Fruit fly (Drosophila melanogaster) whole organism, embryonic: Measurements from ENCODE around the gene mRpL49.

Source experiments
- Ada2b ChIP-seq: fragments of 200-800 bp; sonication (Bioruptor generic); IDR thresholded peaks from 2 replicates; pipeline ENCODE4 v1.3.6; 2022; ENCODE audit warnings: missing biosample characterization, missing genetic modification characterization
- Atf3 ChIP-seq: fragments of 200-800 bp; sonication (Bioruptor generic); optimal IDR thresholded peaks from 3 replicates; lab custom pipeline; 2016; ENCODE audit warnings: missing biosample characterization, missing genetic modification characterization
- CG10267 ChIP-seq: fragments of 200-800 bp; sonication (Bioruptor generic); optimal IDR thresholded peaks from 2 replicates; lab custom pipeline; 2018; ENCODE audit warnings: missing biosample characterization, mild to moderate bottlenecking, missing genetic modification characterization, moderate library complexity
- CG11504 ChIP-seq: fragments of 200-800 bp; sonication (Bioruptor generic); optimal IDR thresholded peaks from 3 replicates; lab custom pipeline; 2019; ENCODE audit warnings: missing biosample characterization, mild to moderate bottlenecking, missing genetic modification characterization, moderate library complexity
- CG12391 ChIP-seq: fragments of 200-800 bp; sonication (Bioruptor generic); optimal IDR thresholded peaks from 3 replicates; lab custom pipeline; 2018; ENCODE audit warnings: missing biosample characterization, mild to moderate bottlenecking, missing genetic modification characterization, moderate library complexity
- CG13287 ChIP-seq: fragments of 200-800 bp; sonication (Bioruptor generic); IDR thresholded peaks from 2 replicates; pipeline ENCODE4 v1.3.6; 2022; ENCODE audit warnings: missing biosample characterization, missing genetic modification characterization; ENCODE audit not compliant: partially characterized antibody
- CG14710 ChIP-seq: fragments of 200-800 bp; sonication (Bioruptor generic); optimal IDR thresholded peaks from 3 replicates; lab custom pipeline; 2019; ENCODE audit warnings: missing biosample characterization, mild to moderate bottlenecking, missing genetic modification characterization, moderate library complexity
- CG15269 ChIP-seq: fragments of 200-800 bp; sonication (Bioruptor generic); optimal IDR thresholded peaks from 2 replicates; lab custom pipeline; 2018; ENCODE audit warnings: missing biosample characterization, mild to moderate bottlenecking, missing genetic modification characterization, moderate library complexity
- CG15601 ChIP-seq: fragments of 200-800 bp; sonication (Bioruptor generic); optimal IDR thresholded peaks from 3 replicates; lab custom pipeline; 2019; ENCODE audit warnings: missing biosample characterization, mild to moderate bottlenecking, missing genetic modification characterization, moderate library complexity
- CG15696 ChIP-seq: fragments of 200-800 bp; sonication (Bioruptor generic); optimal IDR thresholded peaks from 2 replicates; lab custom pipeline; 2019; ENCODE audit warnings: missing biosample characterization, mild to moderate bottlenecking, missing genetic modification characterization, moderate library complexity
- CG17361 ChIP-seq: fragments of 200-800 bp; sonication (Bioruptor generic); IDR thresholded peaks from 3 replicates; pipeline ENCODE4 v1.3.6; 2022; ENCODE audit warnings: missing biosample characterization, missing genetic modification characterization
- CG17568 ChIP-seq: fragments of 200-800 bp; sonication (Bioruptor generic); optimal IDR thresholded peaks from 2 replicates; lab custom pipeline; 2018; ENCODE audit warnings: missing biosample characterization, mild to moderate bottlenecking, missing genetic modification characterization, moderate library complexity
- CG17829 ChIP-seq: fragments of 200-800 bp; optimal IDR thresholded peaks from 2 replicates; lab custom pipeline; 2019; ENCODE audit warnings: missing biosample characterization, mild to moderate bottlenecking, missing genetic modification characterization, moderate library complexity
- CG18262 ChIP-seq: fragments of 200-800 bp; optimal IDR thresholded peaks from 3 replicates; lab custom pipeline; 2019; ENCODE audit warnings: missing biosample characterization, mild to moderate bottlenecking, missing genetic modification characterization, moderate library complexity
- CG1832 ChIP-seq: fragments of 200-800 bp; sonication (Bioruptor generic); optimal IDR thresholded peaks from 2 replicates; lab custom pipeline; 2017; ENCODE audit warnings: missing biosample characterization, mild to moderate bottlenecking, missing genetic modification characterization, inconsistent platforms
- CG18619 ChIP-seq: fragments of 200-800 bp; sonication (Bioruptor generic); optimal IDR thresholded peaks from 3 replicates; lab custom pipeline; 2017; ENCODE audit warnings: missing biosample characterization, mild to moderate bottlenecking, missing genetic modification characterization
- CG32767 ChIP-seq: fragments of 200-800 bp; sonication (Bioruptor generic); IDR thresholded peaks from 2 replicates; pipeline ENCODE4 v1.3.6; 2022; ENCODE audit warnings: missing biosample characterization, missing genetic modification characterization
- CG4328 ChIP-seq: fragments of 200-800 bp; sonication (Bioruptor generic); optimal IDR thresholded peaks from 3 replicates; lab custom pipeline; 2017; ENCODE audit warnings: missing biosample characterization, missing genetic modification reagents, missing genetic modification characterization
- CG4854 ChIP-seq: fragments of 200-800 bp; sonication (Bioruptor generic); optimal IDR thresholded peaks from 2 replicates; lab custom pipeline; 2016; ENCODE audit warnings: missing biosample characterization, missing genetic modification characterization, inconsistent platforms
- CG5245 ChIP-seq: fragments of 200-800 bp; sonication (Bioruptor generic); optimal IDR thresholded peaks from 3 replicates; lab custom pipeline; 2016; ENCODE audit warnings: missing biosample characterization, missing genetic modification characterization
- CG6654 ChIP-seq: fragments of 200-800 bp; sonication (Bioruptor generic); optimal IDR thresholded peaks from 2 replicates; lab custom pipeline; 2017; ENCODE audit warnings: missing biosample characterization, mild to moderate bottlenecking, missing genetic modification characterization
- CG8359 ChIP-seq: fragments of 200-800 bp; sonication (Bioruptor generic); optimal IDR thresholded peaks from 2 replicates; lab custom pipeline; 2017; ENCODE audit warnings: missing biosample characterization, mild to moderate bottlenecking, missing genetic modification characterization, borderline replicate concordance
- CG9437 ChIP-seq: fragments of 200-800 bp; sonication (Bioruptor generic); optimal IDR thresholded peaks from 2 replicates; lab custom pipeline; 2018; ENCODE audit warnings: missing biosample characterization, mild to moderate bottlenecking, missing genetic modification characterization
- CG9727 ChIP-seq: fragments of 200-800 bp; sonication (Bioruptor generic); optimal IDR thresholded peaks from 3 replicates; lab custom pipeline; 2017; ENCODE audit warnings: missing biosample characterization, mild to moderate bottlenecking, missing genetic modification characterization
- Dek ChIP-seq: fragments of 200-800 bp; sonication (Bioruptor generic); optimal IDR thresholded peaks from 3 replicates; lab custom pipeline; 2019; ENCODE audit warnings: missing biosample characterization, mild to moderate bottlenecking, missing genetic modification characterization, moderate library complexity
- Dref ChIP-seq: fragments of 200-800 bp; sonication (Bioruptor generic); IDR thresholded peaks from 2 replicates; pipeline ENCODE4 v1.3.6; 2022; ENCODE audit warnings: missing biosample characterization, missing genetic modification characterization
- Ets65A ChIP-seq: fragments of 200-800 bp; sonication (Bioruptor generic); peaks from one replicate; lab custom pipeline; 2016; ENCODE audit warnings: missing biosample characterization, missing genetic modification characterization
- Jarid2 ChIP-seq: fragments of 200-800 bp; sonication (Bioruptor generic); optimal IDR thresholded peaks from 3 replicates; lab custom pipeline; 2017; ENCODE audit warnings: mild to moderate bottlenecking, missing biosample characterization, missing genetic modification reagents, missing genetic modification characterization
- PHDP ChIP-seq: fragments of 200-800 bp; sonication (Bioruptor generic); optimal IDR thresholded peaks from 3 replicates; lab custom pipeline; 2018; ENCODE audit warnings: missing biosample characterization, mild to moderate bottlenecking, missing genetic modification characterization, moderate library complexity
- Xrp1 ChIP-seq: fragments of 200-800 bp; sonication (Bioruptor generic); IDR thresholded peaks from 2 replicates; pipeline ENCODE4 v1.3.6; 2022; ENCODE audit warnings: missing biosample characterization, missing genetic modification characterization
- al ChIP-seq: fragments of 200-800 bp; sonication (Bioruptor generic); IDR thresholded peaks from 2 replicates; pipeline ENCODE4 v1.3.6; 2022; ENCODE audit warnings: missing biosample characterization, missing genetic modification characterization
- bsh ChIP-seq, 2 experiments: fragments of 200-800 bp; sonication (Bioruptor generic); optimal IDR thresholded peaks; 2 replicates each; lab custom pipeline; 2017 to 2018; ENCODE audit warnings: mild to moderate bottlenecking in 2 of 2, missing biosample characterization in 2 of 2, missing genetic modification characterization in 2 of 2, moderate library complexity in 1 of 2
- crp ChIP-seq, 2 experiments: fragments of 200-800 bp; sonication (Bioruptor generic); optimal IDR thresholded peaks; 2 replicates in 1 of 2; 3 replicates in 1 of 2; lab custom pipeline; 2017; ENCODE audit warnings: missing biosample characterization in 2 of 2, missing genetic modification characterization in 2 of 2, mild to moderate bottlenecking in 1 of 2, moderate library complexity in 1 of 2
- da ChIP-seq: fragments of 200-800 bp; sonication (Bioruptor generic); optimal IDR thresholded peaks from 2 replicates; lab custom pipeline; 2016; ENCODE audit warnings: missing biosample characterization, missing genetic modification characterization
- dmrt11E ChIP-seq: fragments of 200-800 bp; sonication (Bioruptor generic); optimal IDR thresholded peaks from 3 replicates; lab custom pipeline; 2018; ENCODE audit warnings: missing biosample characterization, mild to moderate bottlenecking, missing genetic modification characterization, moderate library complexity
- emc ChIP-seq: fragments of 200-800 bp; sonication (Bioruptor generic); optimal IDR thresholded peaks from 2 replicates; lab custom pipeline; 2016; ENCODE audit warnings: missing biosample characterization, missing genetic modification characterization
- exex ChIP-seq: fragments of 200-800 bp; sonication (Bioruptor generic); optimal IDR thresholded peaks from 4 replicates; lab custom pipeline; 2018; ENCODE audit warnings: missing biosample characterization, mild to moderate bottlenecking, missing genetic modification characterization, moderate library complexity
- eyg ChIP-seq: fragments of 200-800 bp; sonication (Bioruptor generic); optimal IDR thresholded peaks from 3 replicates; lab custom pipeline; 2016; ENCODE audit warnings: missing biosample characterization, missing genetic modification characterization
- fd64A ChIP-seq: fragments of 200-800 bp; sonication (Bioruptor generic); optimal IDR thresholded peaks from 3 replicates; lab custom pipeline; 2018; ENCODE audit warnings: missing biosample characterization, mild to moderate bottlenecking, missing genetic modification characterization
- fd96Cb ChIP-seq: fragments of 200-800 bp; sonication (Bioruptor generic); optimal IDR thresholded peaks from 2 replicates; lab custom pipeline; 2018; ENCODE audit warnings: missing biosample characterization, mild to moderate bottlenecking, missing genetic modification characterization, moderate library complexity
- gem ChIP-seq: fragments of 200-800 bp; sonication (Bioruptor generic); optimal IDR thresholded peaks from 2 replicates; lab custom pipeline; 2019; ENCODE audit warnings: missing biosample characterization, mild to moderate bottlenecking, missing genetic modification characterization, moderate library complexity
- inv ChIP-seq: fragments of 200-800 bp; sonication (Bioruptor generic); IDR thresholded peaks from 2 replicates; pipeline ENCODE4 v1.3.6; 2022; ENCODE audit warnings: missing biosample characterization, missing genetic modification characterization; ENCODE audit not compliant: partially characterized antibody
- ken ChIP-seq: fragments of 200-800 bp; sonication (Bioruptor generic); IDR thresholded peaks from 3 replicates; pipeline ENCODE4 v1.3.6; 2022; ENCODE audit warnings: missing biosample characterization, missing genetic modification characterization
- lola ChIP-seq, 3 experiments: fragments of >200 bp in 2 of 3; fragments of 200-800 bp in 1 of 3; sonication (Bioruptor generic) in 1 of 3; optimal IDR thresholded peaks; 2 replicates each; lab custom pipeline; 2017 to 2019; ENCODE audit warnings: missing biosample characterization in 3 of 3, missing genetic modification characterization in 3 of 3, mild to moderate bottlenecking in 1 of 3, moderate library complexity in 1 of 3
- phol ChIP-seq: fragments of 200-800 bp; sonication (Bioruptor generic); optimal IDR thresholded peaks from 3 replicates; lab custom pipeline; 2018; ENCODE audit warnings: missing biosample characterization, mild to moderate bottlenecking, missing genetic modification characterization, moderate library complexity
- row ChIP-seq: fragments of 200-800 bp; sonication (Bioruptor generic); IDR thresholded peaks from 3 replicates; pipeline ENCODE4 v1.3.6; 2022; ENCODE audit warnings: missing biosample characterization, missing genetic modification characterization
- sima ChIP-seq: fragments of 200-800 bp; sonication (Bioruptor generic); optimal IDR thresholded peaks from 2 replicates; lab custom pipeline; 2016; ENCODE audit warnings: missing biosample characterization, missing genetic modification characterization
- sqz ChIP-seq: fragments of 200-800 bp; sonication (Bioruptor generic); optimal IDR thresholded peaks from 3 replicates; lab custom pipeline; 2018; ENCODE audit warnings: missing biosample characterization, mild to moderate bottlenecking, missing genetic modification characterization
- sr ChIP-seq: fragments of 200-800 bp; sonication (Bioruptor generic); IDR thresholded peaks from 3 replicates; pipeline ENCODE4 v1.3.6; 2022; ENCODE audit warnings: missing biosample characterization, missing genetic modification characterization
- vvl ChIP-seq: fragments of 200-800 bp; sonication (Bioruptor generic); IDR thresholded peaks from 2 replicates; pipeline ENCODE4 v1.3.6; 2022; ENCODE audit warnings: missing biosample characterization, missing genetic modification characterization

Gene mRpL49

dm6 chrX:12913729-12914128 is 6.8 kb downstream of the mRpL49 start (continued):
- TF ChIP-seq CG17829 (tag; lab: Kevin White, UChicago) (peak; percentile 3), PHDP (tag; lab: Kevin White, UChicago) (peak; percentile 16), CG4328 (GFP tag; lab: Kevin White, UChicago) (no peak), CG4854 (GFP tag; lab: Kevin White, UChicago) (no peak), fd64A (GFP tag; lab: Kevin White, UChicago) (no peak), exex (no peak), CG13287 (GFP tag; lab: Robert Waterston, UW) (no peak), CG15601 (no peak), inv (GFP tag; lab: Robert Waterston, UW) (no peak), sima (no peak), sqz (GFP tag; lab: Kevin White, UChicago) (no peak), vvl (no peak), CG9437 (GFP tag; lab: Kevin White, UChicago) (no peak), al (no peak), crp (GFP tag; optimal IDR thresholded peaks at IDR 0.05; lab: Kevin White, UChicago) (no peak), da (GFP tag; lab: Kevin White, UChicago) (no peak), emc (GFP tag; lab: Kevin White, UChicago) (no peak), phol (tag; lab: Kevin White, UChicago) (peak; percentile 27), CG17361 (GFP tag; lab: Robert Waterston, UW) (0 out of 3 replicates have a peak, but pooled peaks have one; percentile 29), fd96Cb (tag; lab: Kevin White, UChicago) (peak; percentile 11), CG15696 (tag; lab: Kevin White, UChicago) (peak; percentile 17), Dref (GFP tag; lab: Robert Waterston, UW) (no peak), ken (GFP tag; lab: Robert Waterston, UW) (no peak), CG32767 (GFP tag; lab: Robert Waterston, UW) (no peak), CG15269 (tag; lab: Kevin White, UChicago) (peak; percentile 4), Xrp1 (GFP tag; lab: Robert Waterston, UW) (0 out of 2 replicates have a peak, but pooled peaks have one; percentile 12), Jarid2 (no peak), CG17568 (no peak), CG14710 (tag; lab: Kevin White, UChicago) (no peak), CG9727 (GFP tag; lab: Kevin White, UChicago) (peak; percentile 14), row (GFP tag; lab: Robert Waterston, UW) (0 out of 3 replicates have a peak, but pooled peaks have one; percentile 25), CG18262 (tag; lab: Kevin White, UChicago) (peak; percentile 17), Ets65A (GFP tag; lab: Kevin White, UChicago) (peak; percentile 77), CG8359 (GFP tag; lab: Kevin White, UChicago) (no peak), CG5245 (no peak), dmrt11E (tag; lab: Kevin White, UChicago) (peak; percentile 37), CG11504 (tag; lab: Kevin White, UChicago) (peak; percentile 33), Atf3 (GFP tag; lab: Kevin White, UChicago) (no peak), CG10267 (peak; percentile 2), eyg (no peak), CG18619 (GFP tag; lab: Kevin White, UChicago) (no peak), lola (GFP tag; optimal IDR thresholded peaks at IDR 0.05; lab: Kevin White, UChicago) (peak in 1 of 3 experiments; percentile 15), sr (GFP tag; lab: Robert Waterston, UW) (no peak), gem (tag; lab: Kevin White, UChicago) (peak; percentile 51), bsh (GFP tag; optimal IDR thresholded peaks at IDR 0.05; lab: Kevin White, UChicago) (peak; percentile 39 to 49), CG6654 (GFP tag; lab: Kevin White, UChicago) (no peak), Ada2b (GFP tag; lab: Robert Waterston, UW) (no peak), Dek (tag; lab: Kevin White, UChicago) (no peak), CG12391 (peak; percentile 13), CG1832 (no peak)
